Worm (Caenorhabditis elegans): ENCODE measurements around the gene famk-1.

DNA sequence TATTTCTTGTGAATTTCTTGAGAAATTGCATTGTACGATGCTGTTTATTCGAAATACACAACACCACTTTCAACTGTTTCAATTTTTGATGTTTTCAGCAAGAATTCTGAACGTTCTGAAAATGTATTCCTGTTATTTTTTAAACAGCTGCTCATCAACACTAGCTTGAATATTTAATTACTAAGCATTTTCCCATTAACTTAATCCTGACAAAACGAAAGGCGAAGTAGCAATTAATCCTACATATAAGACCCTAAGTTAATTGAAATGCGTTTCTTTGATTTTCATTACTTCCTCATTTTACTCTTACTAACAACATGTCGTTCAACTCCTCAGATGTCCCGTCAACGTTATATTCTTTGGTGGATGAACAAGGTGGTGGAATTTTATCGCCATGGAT lies 44.6 kb downstream of the famk-1 start, which contains the start of gene ocr-3:
- TF ChIP-seq nhr-90 (tag; optimal IDR thresholded peaks at IDR 0.05), result no peak
- no peak for TF ChIP-seq F55B11.4 (tag; optimal IDR thresholded peaks at IDR 0.05; ENCODE audit: borderline replicate concordance, insufficient read depth)
- TF ChIP-seq snpc-4 (GFP tag; optimal IDR thresholded peaks at IDR 0.05), result no peak
- TF ChIP-seq snpc-4 (tag; optimal IDR thresholded peaks at IDR 0.05), result no peak
- no peak for TF ChIP-seq him-1 (tag; optimal IDR thresholded peaks at IDR 0.05)
- no peak for TF ChIP-seq fkh-3 (tag; optimal IDR thresholded peaks at IDR 0.05)

All from whole organism, young adult.